Worm (Caenorhabditis elegans) whole organism, mixed stage, embryonic: ENCODE data around the gene ptp-2.

Source experiments
- blmp-1 ChIP-seq: fragments of 150-350 bp; optimal IDR thresholded peaks from 2 replicates; lab custom pipeline; 2014; ENCODE audit warnings: missing biosample characterization, missing genetic modification characterization
- ces-1 ChIP-seq: fragments of 150-350 bp; optimal IDR thresholded peaks from 2 replicates; lab custom pipeline; 2014; ENCODE audit warnings: missing biosample characterization, missing genetic modification reagents, missing genetic modification characterization
- cnd-1 ChIP-seq: fragments of 200-800 bp; sonication (Bioruptor generic); optimal IDR thresholded peaks from 2 replicates; lab custom pipeline; 2018; ENCODE audit warnings: mild to moderate bottlenecking, missing genetic modification characterization, missing compliant biosample characterization
- elt-1 ChIP-seq: sonication (generic microtip); optimal IDR thresholded peaks from 2 replicates; lab custom pipeline; 2017; ENCODE audit warnings: missing genetic modification characterization, mild to moderate bottlenecking, missing compliant biosample characterization, antibody characterized with exemption, moderate library complexity, borderline replicate concordance; ENCODE audit not compliant: insufficient read depth
- flh-1 ChIP-seq: fragments of 200-800 bp; sonication (Bioruptor generic); optimal IDR thresholded peaks from 2 replicates; lab custom pipeline; 2018; ENCODE audit warnings: mild to moderate bottlenecking, missing genetic modification characterization, moderate library complexity, missing compliant biosample characterization
- ham-2 ChIP-seq: fragments of 200-800 bp; sonication (Bioruptor generic); optimal IDR thresholded peaks from 2 replicates; lab custom pipeline; 2018; ENCODE audit warnings: mild to moderate bottlenecking, missing genetic modification characterization, missing compliant biosample characterization
- lin-13 ChIP-seq: fragments of 150-350 bp; optimal IDR thresholded peaks from 2 replicates; lab custom pipeline; 2014; ENCODE audit warnings: missing biosample characterization, missing genetic modification characterization
- nhr-12 ChIP-seq: fragments of 150-350 bp; optimal IDR thresholded peaks from 2 replicates; lab custom pipeline; 2014; ENCODE audit warnings: missing biosample characterization, missing genetic modification characterization
- pha-4 ChIP-seq: fragments of 150-350 bp; optimal IDR thresholded peaks from 2 replicates; lab custom pipeline; 2018; ENCODE audit warnings: missing biosample characterization, missing genetic modification reagents, missing genetic modification characterization
- unc-39 ChIP-seq: fragments of 150-350 bp; optimal IDR thresholded peaks from 2 replicates; lab custom pipeline; 2014; ENCODE audit warnings: missing biosample characterization, missing genetic modification characterization
- ztf-11 ChIP-seq: fragments of 150-350 bp; optimal IDR thresholded peaks from 2 replicates; lab custom pipeline; 2014; ENCODE audit warnings: missing biosample characterization, missing genetic modification characterization

DNA sequence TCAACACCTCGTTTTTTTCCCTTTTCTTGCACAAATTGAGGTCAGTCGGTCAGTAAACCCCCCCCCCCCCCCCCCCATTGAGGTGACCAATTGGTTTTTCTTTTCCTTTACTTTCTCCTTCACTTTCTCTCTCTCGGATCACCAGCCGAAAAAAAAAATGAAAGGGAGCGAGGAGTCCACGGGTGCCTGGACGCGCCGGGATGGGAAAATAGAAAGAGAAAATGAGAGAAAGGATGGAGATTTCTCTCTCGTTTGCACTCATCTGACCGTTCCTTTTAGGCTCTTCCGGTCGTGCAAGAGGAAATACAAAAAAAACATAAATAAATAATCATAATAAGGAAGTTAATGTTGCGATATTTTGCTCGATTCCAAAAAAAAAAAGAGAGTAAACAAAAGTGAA, 19.4 kb upstream of the ptp-2 start:
- TF ChIP-seq ham-2, result no peak
- TF ChIP-seq flh-1 (GFP tag; lab: Kevin White, UChicago), result no peak
- no peak for TF ChIP-seq unc-39 (tag; lab: Kevin White, UChicago)
- no peak for TF ChIP-seq elt-1 (tag; lab: Kevin White, UChicago)
- no peak for TF ChIP-seq cnd-1 (tag; lab: Kevin White, UChicago)
- TF ChIP-seq ztf-11 (tag; lab: Kevin White, UChicago), result no peak
- TF ChIP-seq nhr-12 (tag; lab: Kevin White, UChicago), result no peak
- TF ChIP-seq lin-13 (tag; lab: Kevin White, UChicago), result no peak
- TF ChIP-seq pha-4, result no peak
- peak; percentile 53 for TF ChIP-seq blmp-1 (tag; lab: Kevin White, UChicago)
- no peak for TF ChIP-seq ces-1 (GFP tag; lab: Kevin White, UChicago)
